Worm (Caenorhabditis elegans): ENCODE data around the gene Y57A10B.7.

The Y57A10B.7 gene

ce11 chrII:12362262-12362661, 31.3 kb downstream of the Y57A10B.7 start (continued):
- TF ChIP-seq hlh-12 (tag; optimal IDR thresholded peaks at IDR 0.05) (no peak), cebp-2 (GFP tag; IDR thresholded peaks at IDR 0.05) (no peak), zfh-2 (GFP tag; conservative IDR thresholded peaks at IDR 0.05) (no peak), F23B12.7 (tag; optimal IDR thresholded peaks at IDR 0.05; ENCODE audit: insufficient read depth) (peak; percentile 56), nfya-2 (GFP tag; IDR thresholded peaks at IDR 0.05) (no peak), sea-2 (GFP tag; IDR thresholded peaks at IDR 0.05) (no peak), unc-62 (GFP tag; optimal IDR thresholded peaks at IDR 0.05) (no peak), madf-10 (tag; optimal IDR thresholded peaks at IDR 0.05) (no peak), F10E7.11 (tag; optimal IDR thresholded peaks at IDR 0.05) (no peak), ztf-3 (GFP tag; optimal IDR thresholded peaks at IDR 0.05) (no peak), Y95B8A.8 (GFP tag; IDR thresholded peaks at IDR 0.05) (0 out of 2 replicates have a peak, but pooled peaks have one; percentile 17), rcor-1 (GFP tag; IDR thresholded peaks at IDR 0.05) (0 out of 2 replicates have a peak, but pooled peaks have one; percentile 30), C17E4.6 (GFP tag; IDR thresholded peaks at IDR 0.05) (no peak), rec-8 (tag; optimal IDR thresholded peaks at IDR 0.05) (no peak), cebp-1 (GFP tag; IDR thresholded peaks at IDR 0.05) (no peak), cebp-1 (tag; optimal IDR thresholded peaks at IDR 0.05) (peak; percentile 17), let-607 (tag; optimal IDR thresholded peaks at IDR 0.05) (no peak), hlh-26 (GFP tag; conservative IDR thresholded peaks at IDR 0.05) (no peak), die-1 (tag; optimal IDR thresholded peaks at IDR 0.05) (peak; percentile 71), ztf-26 (tag; optimal IDR thresholded peaks at IDR 0.05) (no peak), pha-4 (tag; optimal IDR thresholded peaks at IDR 0.05) (no peak), F49E8.2 (tag; optimal IDR thresholded peaks at IDR 0.05; ENCODE audit: insufficient read depth) (peak; percentile 19), gei-17 (GFP tag; optimal IDR thresholded peaks at IDR 0.05) (no peak), D2030.7 (GFP tag; IDR thresholded peaks at IDR 0.05) (peak; percentile 67), ceh-91 (GFP tag; IDR thresholded peaks at IDR 0.05) (no peak), fkh-3 (tag; optimal IDR thresholded peaks at IDR 0.05) (no peak), lag-1 (GFP tag; IDR thresholded peaks at IDR 0.05) (no peak), Y53F4B.3 (GFP tag; IDR thresholded peaks at IDR 0.05) (no peak), lin-26 (GFP tag; IDR thresholded peaks at IDR 0.05) (peak; percentile 58; the same call in 1 of the 2 replicates), egrh-3 (GFP tag; IDR thresholded peaks at IDR 0.05) (no peak), lsl-1 (GFP tag; optimal IDR thresholded peaks at IDR 0.05) (peak; percentile 15), ztf-25 (GFP tag; IDR thresholded peaks at IDR 0.05) (peak; percentile 14; the same call in 1 of the 2 replicates), snpc-1.3 (tag; optimal IDR thresholded peaks at IDR 0.05; ENCODE audit: insufficient read depth) (no peak), mxl-1 (tag; optimal IDR thresholded peaks at IDR 0.05) (no peak), B0261.1 (tag; optimal IDR thresholded peaks at IDR 0.05) (peak; percentile 70), nhr-179 (tag; optimal IDR thresholded peaks at IDR 0.05) (no peak), ztf-18 (tag; optimal IDR thresholded peaks at IDR 0.05) (no peak), nhr-90 (tag; optimal IDR thresholded peaks at IDR 0.05) (peak; percentile 30), ztf-6 (GFP tag; IDR thresholded peaks at IDR 0.05) (no peak), him-1 (tag; optimal IDR thresholded peaks at IDR 0.05) (peak; percentile 48), mcd-1 (GFP tag; IDR thresholded peaks at IDR 0.05) (no peak), F22D6.2 (tag; optimal IDR thresholded peaks at IDR 0.05) (no peak), snpc-1.1 (tag; optimal IDR thresholded peaks at IDR 0.05; ENCODE audit: insufficient read depth) (no peak), F57C9.4 (tag; optimal IDR thresholded peaks at IDR 0.05) (no peak), lsy-27 (tag; optimal IDR thresholded peaks at IDR 0.05; ENCODE audit: borderline replicate concordance, insufficient read depth) (no peak), snpc-4 (GFP tag; optimal IDR thresholded peaks at IDR 0.05) (no peak), snpc-4 (tag; optimal IDR thresholded peaks at IDR 0.05) (peak in 1 of 4 experiments; percentile 33), dpl-1 (GFP tag; optimal IDR thresholded peaks at IDR 0.05) (no peak)

Measured in whole organism, young adult.